Worm (Caenorhabditis elegans) whole organism, young adult: ENCODE measurements around the gene ttr-30.

Experiments used
- B0261.1 ChIP-seq: sonication (generic microtip); optimal IDR thresholded peaks from 2 replicates; lab custom pipeline; 2016; ENCODE audit warnings: mild to moderate bottlenecking, missing genetic modification characterization, moderate library complexity, missing compliant biosample characterization
- C17E4.6 ChIP-seq: fragments of 200-800 bp; sonication (Bioruptor generic); IDR thresholded peaks from 2 replicates; pipeline ENCODE4 v1.3.6; 2022; ENCODE audit warnings: missing genetic modification reagents, missing genetic modification characterization, missing compliant biosample characterization
- F23B12.7 ChIP-seq: sonication (generic microtip); optimal IDR thresholded peaks from 2 replicates; lab custom pipeline; 2017; ENCODE audit warnings: missing genetic modification characterization, mild to moderate bottlenecking, missing compliant biosample characterization, antibody characterized with exemption, moderate library complexity; ENCODE audit not compliant: insufficient read depth
- F49E8.2 ChIP-seq: sonication (generic microtip); optimal IDR thresholded peaks from 3 replicates; lab custom pipeline; 2017; ENCODE audit warnings: missing genetic modification characterization, mild to moderate bottlenecking, missing compliant biosample characterization, antibody characterized with exemption, moderate library complexity; ENCODE audit not compliant: insufficient read depth
- ama-1 ChIP-seq, 3 experiments: fragments of 150-350 bp in 1 of 3; sonication (generic microtip) in 2 of 3; optimal IDR thresholded peaks; 2 replicates each; lab custom pipeline; 2014 to 2018; ENCODE audit warnings: missing biosample characterization in 2 of 3, missing genetic modification characterization in 2 of 3, missing genetic modification reagents in 2 of 3
- die-1 ChIP-seq: sonication (generic microtip); optimal IDR thresholded peaks from 2 replicates; lab custom pipeline; 2016; ENCODE audit warnings: missing genotype, mild to moderate bottlenecking, missing genetic modification characterization, missing compliant biosample characterization
- dpl-1 ChIP-seq: fragments of 150-350 bp; optimal IDR thresholded peaks from 2 replicates; lab custom pipeline; 2014; ENCODE audit warnings: missing biosample characterization, missing genetic modification reagents, missing genetic modification characterization
- hsf-1 ChIP-seq: fragments of 200-800 bp; sonication (Bioruptor generic); IDR thresholded peaks from 2 replicates; pipeline ENCODE4 v1.3.6; 2022; ENCODE audit warnings: missing genetic modification reagents, missing genetic modification characterization, missing compliant biosample characterization
- lin-35 ChIP-seq, 3 experiments: fragments of 150-350 bp in 2 of 3; sonication (generic microtip) in 1 of 3; optimal IDR thresholded peaks; 2 replicates each; lab custom pipeline; 2014 to 2018; ENCODE audit warnings: missing biosample characterization in 3 of 3, missing genetic modification characterization in 3 of 3, missing genetic modification reagents in 3 of 3
- nhr-90 ChIP-seq: sonication (generic microtip); optimal IDR thresholded peaks from 2 replicates; lab custom pipeline; 2016; ENCODE audit warnings: missing genotype, mild to moderate bottlenecking, missing genetic modification characterization, missing compliant biosample characterization
- snpc-4 ChIP-seq, 5 experiments: fragments of 150-350 bp in 1 of 5; sonication (generic microtip) in 4 of 5; optimal IDR thresholded peaks; 2 replicates each; lab custom pipeline; 2014 to 2018; ENCODE audit warnings: missing genetic modification characterization in 5 of 5, missing biosample characterization in 3 of 5, antibody characterized with exemption in 2 of 5, mild to moderate bottlenecking in 2 of 5, missing compliant biosample characterization in 2 of 5, missing genotype in 2 of 5, moderate library complexity in 2 of 5, missing genetic modification reagents in 1 of 5
- unc-62 ChIP-seq: fragments of 150-350 bp; optimal IDR thresholded peaks from 2 replicates; lab custom pipeline; 2014; ENCODE audit warnings: missing biosample characterization, missing genetic modification reagents, missing genetic modification characterization

- no peak for TF ChIP-seq dpl-1 (GFP tag; lab: Kevin White, UChicago)
- no peak for TF ChIP-seq lin-35 (GFP tag; optimal IDR thresholded peaks at IDR 0.05; lab: Kevin White, UChicago)
- no peak for TF ChIP-seq hsf-1 (GFP tag; lab: Robert Waterston, UW)
- no peak for TF ChIP-seq unc-62 (GFP tag; lab: Kevin White, UChicago)
- no peak for TF ChIP-seq ama-1 (optimal IDR thresholded peaks at IDR 0.05; lab: Kevin White, UChicago)
- no peak for TF ChIP-seq ama-1 (GFP tag; optimal IDR thresholded peaks at IDR 0.05; lab: Kevin White, UChicago)
- no peak for TF ChIP-seq C17E4.6 (GFP tag; lab: Robert Waterston, UW)
- no peak for TF ChIP-seq F23B12.7
- no peak for TF ChIP-seq die-1 (tag; lab: Kevin White, UChicago)
- no peak for TF ChIP-seq B0261.1 (tag; lab: Kevin White, UChicago)
- no peak for TF ChIP-seq F49E8.2
- TF ChIP-seq snpc-4 (GFP tag; optimal IDR thresholded peaks at IDR 0.05; lab: Kevin White, UChicago), result no peak
- TF ChIP-seq snpc-4 (tag; optimal IDR thresholded peaks at IDR 0.05; lab: Kevin White, UChicago), result no peak
- TF ChIP-seq nhr-90 (tag; lab: Kevin White, UChicago), result no peak
Measured at ce11 chrX:7328065-7328564, 2.6 kb upstream of the ttr-30 start.
